Worm (Caenorhabditis elegans): ENCODE data around the gene cyp-32A1.

The cyp-32A1 gene

ce11 chrV:7734909-7735308 is 46.7 kb upstream of the cyp-32A1 start, which contains the start of gene clic-1 (continued):
- TF ChIP-seq rpc-1 (optimal IDR thresholded peaks at IDR 0.05) (no peak), rpc-1 (tag; optimal IDR thresholded peaks at IDR 0.05) (no peak), ceh-100 (GFP tag; IDR thresholded peaks at IDR 0.05) (no peak), ceh-91 (GFP tag; IDR thresholded peaks at IDR 0.05) (no peak), attf-5 (GFP tag; optimal IDR thresholded peaks at IDR 0.05) (peak; percentile 16), attf-6 (GFP tag; IDR thresholded peaks at IDR 0.05) (no peak), F33H1.4 (GFP tag; IDR thresholded peaks at IDR 0.05) (peak; percentile 14; the same call in 1 of the 2 replicates), K12H6.12 (tag; optimal IDR thresholded peaks at IDR 0.05) (no peak), lin-54 (GFP tag; optimal IDR thresholded peaks at IDR 0.05) (peak; percentile 91), athp-1 (tag; optimal IDR thresholded peaks at IDR 0.05) (no peak), F23B12.7 (tag; optimal IDR thresholded peaks at IDR 0.05; ENCODE audit: insufficient read depth) (peak; percentile 25), lin-35 (GFP tag; optimal IDR thresholded peaks at IDR 0.05) (peak in 1 of 3 experiments; percentile 86), gei-17 (GFP tag; optimal IDR thresholded peaks at IDR 0.05) (no peak), ama-1 (optimal IDR thresholded peaks at IDR 0.05) (no peak), ama-1 (GFP tag; optimal IDR thresholded peaks at IDR 0.05) (no peak), unc-62 (GFP tag; optimal IDR thresholded peaks at IDR 0.05) (no peak), efl-1 (GFP tag; optimal IDR thresholded peaks at IDR 0.05) (peak; percentile 82), hlh-12 (tag; optimal IDR thresholded peaks at IDR 0.05) (no peak), cebp-1 (GFP tag; IDR thresholded peaks at IDR 0.05) (peak; percentile 69), cebp-1 (tag; optimal IDR thresholded peaks at IDR 0.05) (peak; percentile 94), ceh-27 (GFP tag; optimal IDR thresholded peaks at IDR 0.05) (peak; percentile 24), dpl-1 (GFP tag; optimal IDR thresholded peaks at IDR 0.05) (peak; percentile 62), nhr-27 (tag; optimal IDR thresholded peaks at IDR 0.05) (no peak), somi-1 (GFP tag; optimal IDR thresholded peaks at IDR 0.05) (no peak), nfya-2 (GFP tag; IDR thresholded peaks at IDR 0.05) (no peak)

- no peak for TF ChIP-seq pha-4 (tag; optimal IDR thresholded peaks at IDR 0.05)
- no peak for TF ChIP-seq ceh-40 (GFP tag; IDR thresholded peaks at IDR 0.05)
- no peak for TF ChIP-seq Y53G8AR.9 (GFP tag; conservative IDR thresholded peaks at IDR 0.05)
- TF ChIP-seq madf-8 (GFP tag; conservative IDR thresholded peaks at IDR 0.05): no peak
- no peak for TF ChIP-seq nhr-120 (GFP tag; IDR thresholded peaks at IDR 0.05)
- no peak for TF ChIP-seq K11D2.4 (GFP tag; IDR thresholded peaks at IDR 0.05)
- TF ChIP-seq athp-1 (tag; optimal IDR thresholded peaks at IDR 0.05): no peak
- no peak for TF ChIP-seq ceh-79 (tag; optimal IDR thresholded peaks at IDR 0.05)
- no peak for TF ChIP-seq F33H1.4 (GFP tag; IDR thresholded peaks at IDR 0.05)
- TF ChIP-seq ceh-58 (GFP tag; IDR thresholded peaks at IDR 0.05): no peak
- TF ChIP-seq ceh-91 (GFP tag; IDR thresholded peaks at IDR 0.05): no peak
- no peak for TF ChIP-seq T26A5.8 (tag; optimal IDR thresholded peaks at IDR 0.05)
- TF ChIP-seq akir-1 (GFP tag; optimal IDR thresholded peaks at IDR 0.05): no peak
- TF ChIP-seq ceh-100 (GFP tag; IDR thresholded peaks at IDR 0.05): no peak
- no peak for TF ChIP-seq ceh-27 (GFP tag; optimal IDR thresholded peaks at IDR 0.05)
- no peak for TF ChIP-seq Y56A3A.18 (GFP tag; IDR thresholded peaks at IDR 0.05)
These were observed 46.3 kb upstream of the cyp-32A1 start, which contains the start of gene srr-10 for ce11 chrV:7735319-7735718. Gene srr-10 (plus strand): TSS chrV:7735619.

- TF ChIP-seq hmg-1.2 (GFP tag; IDR thresholded peaks at IDR 0.05): 0 out of 2 replicates have a peak, but pooled peaks have one; percentile 10
- TF ChIP-seq F10E7.11 (tag; optimal IDR thresholded peaks at IDR 0.05): no peak
These were observed 43.9 kb upstream of the cyp-32A1 start, which contains the start of gene srr-9 for ce11 chrV:7737710-7738109. Gene srr-9 (plus strand): TSS chrV:7738010.

All from whole organism, young adult.